Worm (Caenorhabditis elegans) whole organism, L2 larva: ENCODE data around the gene feh-1.

Experiments used
- ama-1 ChIP-seq: fragments of 150-350 bp; optimal IDR thresholded peaks from 2 replicates; lab custom pipeline; 2018; ENCODE audit warnings: inconsistent platforms
- ceh-82 ChIP-seq: fragments of 150-350 bp; optimal IDR thresholded peaks from 2 replicates; lab custom pipeline; 2014; ENCODE audit warnings: missing biosample characterization, missing genetic modification characterization
- elt-3 ChIP-seq: sonication (generic microtip); optimal IDR thresholded peaks from 2 replicates; lab custom pipeline; 2017; ENCODE audit warnings: missing biosample characterization, missing genetic modification characterization
- lin-39 ChIP-seq: fragments of 150-350 bp; optimal IDR thresholded peaks from 2 replicates; lab custom pipeline; 2014; ENCODE audit warnings: missing biosample characterization, missing genetic modification reagents, missing genetic modification characterization
- lsy-2 ChIP-seq, 2 experiments: fragments of 150-350 bp in 1 of 2; sonication (generic microtip) in 1 of 2; optimal IDR thresholded peaks; 2 replicates each; lab custom pipeline; 2014 to 2017; ENCODE audit warnings: missing biosample characterization in 2 of 2, missing genetic modification characterization in 2 of 2
- mab-5 ChIP-seq: fragments of 150-350 bp; optimal IDR thresholded peaks from 2 replicates; lab custom pipeline; 2014; ENCODE audit warnings: missing biosample characterization, missing genetic modification characterization
- mdl-1 ChIP-seq, 2 experiments: fragments of 150-350 bp in 1 of 2; sonication (generic microtip) in 1 of 2; optimal IDR thresholded peaks; 2 replicates each; lab custom pipeline; 2017; ENCODE audit warnings: missing biosample characterization in 2 of 2, missing genetic modification characterization in 2 of 2
- nhr-11 ChIP-seq: fragments of 150-350 bp; optimal IDR thresholded peaks from 2 replicates; lab custom pipeline; 2014; ENCODE audit warnings: missing biosample characterization, missing genetic modification characterization
- nhr-12 ChIP-seq: fragments of 150-350 bp; optimal IDR thresholded peaks from 2 replicates; lab custom pipeline; 2014; ENCODE audit warnings: missing biosample characterization, missing genetic modification characterization
- nhr-237 ChIP-seq: fragments of 150-350 bp; optimal IDR thresholded peaks from 2 replicates; lab custom pipeline; 2014; ENCODE audit warnings: missing biosample characterization, missing genetic modification characterization
- snpc-4 ChIP-seq: fragments of 150-350 bp; optimal IDR thresholded peaks from 2 replicates; lab custom pipeline; 2014; ENCODE audit warnings: missing biosample characterization, missing genetic modification characterization
- unc-62 ChIP-seq: fragments of 150-350 bp; optimal IDR thresholded peaks from 2 replicates; lab custom pipeline; 2014; ENCODE audit warnings: missing biosample characterization, missing genetic modification reagents, missing genetic modification characterization
- ztf-11 ChIP-seq: sonication (generic microtip); optimal IDR thresholded peaks from 2 replicates; lab custom pipeline; 2017; ENCODE audit warnings: missing biosample characterization, missing genetic modification characterization

DNA sequence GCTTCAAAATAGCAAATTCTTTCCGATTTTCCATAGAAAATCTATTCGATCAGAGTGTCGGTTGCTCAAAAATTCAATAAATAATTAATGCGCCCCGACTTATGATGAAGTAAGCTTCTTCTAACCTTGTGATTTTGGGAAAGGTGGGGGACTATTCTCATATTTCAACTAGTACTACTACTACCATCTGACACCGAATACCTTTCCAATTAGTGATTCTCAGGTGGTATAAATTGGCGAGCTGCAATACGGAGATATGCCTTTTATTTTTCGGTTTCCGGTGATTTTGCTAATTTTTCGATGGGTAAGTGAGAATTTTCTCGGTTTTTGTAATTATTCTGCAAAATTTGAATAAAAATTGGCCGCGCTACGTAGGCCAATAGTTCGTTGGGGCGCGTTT lies 11.7 kb downstream of the feh-1 start, which contains the start of gene nhr-239:
- TF ChIP-seq lsy-2 (tag; optimal IDR thresholded peaks at IDR 0.05; lab: Kevin White, UChicago) (no peak), unc-62 (GFP tag; lab: Kevin White, UChicago) (no peak), elt-3 (no peak), ceh-82 (tag; lab: Kevin White, UChicago) (no peak), ama-1 (no peak), nhr-12 (tag; lab: Kevin White, UChicago) (no peak), mab-5 (tag; lab: Kevin White, UChicago) (no peak), lin-39 (tag; lab: Kevin White, UChicago) (no peak), snpc-4 (tag; lab: Kevin White, UChicago) (no peak), nhr-11 (tag; lab: Kevin White, UChicago) (no peak), mdl-1 (tag; optimal IDR thresholded peaks at IDR 0.05; lab: Kevin White, UChicago) (no peak), ztf-11 (tag; lab: Kevin White, UChicago) (no peak), nhr-237 (tag; lab: Kevin White, UChicago) (no peak)
